Fruit fly (Drosophila melanogaster) whole organism, embryonic: ENCODE measurements around the gene fwe.

Experiments
- ATbp ChIP-seq: fragments of 200-800 bp; sonication (Bioruptor generic); optimal IDR thresholded peaks from 2 replicates; lab custom pipeline; 2017; ENCODE audit warnings: missing biosample characterization, mild to moderate bottlenecking, missing genetic modification characterization, missing genetic modification reagents
- Awh ChIP-seq: fragments of 200-800 bp; sonication (Bioruptor generic); IDR thresholded peaks from 2 replicates; pipeline ENCODE4, ENCODE4 v1.3.6; 2022; ENCODE audit warnings: missing biosample characterization, missing genetic modification characterization
- Bgb ChIP-seq: fragments of 200-800 bp; sonication (Bioruptor generic); IDR thresholded peaks from 2 replicates; pipeline ENCODE4 v1.3.6; 2022; ENCODE audit warnings: missing biosample characterization, missing genetic modification characterization; ENCODE audit not compliant: partially characterized antibody
- BtbVII ChIP-seq: fragments of 200-800 bp; sonication (Bioruptor generic); optimal IDR thresholded peaks from 3 replicates; lab custom pipeline; 2017; ENCODE audit warnings: missing biosample characterization, mild to moderate bottlenecking, missing genetic modification characterization
- CG1024 ChIP-seq: fragments of 200-800 bp; sonication (Bioruptor generic); IDR thresholded peaks from 2 replicates; pipeline ENCODE4 v1.3.6; 2022; ENCODE audit warnings: missing biosample characterization, missing genetic modification characterization
- CG10431 ChIP-seq: fragments of 200-800 bp; sonication (Bioruptor generic); optimal IDR thresholded peaks from 3 replicates; lab custom pipeline; 2018; ENCODE audit warnings: missing biosample characterization, mild to moderate bottlenecking, missing genetic modification characterization
- CG12155 ChIP-seq: fragments of 200-800 bp; sonication (Bioruptor generic); optimal IDR thresholded peaks from 3 replicates; lab custom pipeline; 2016; ENCODE audit warnings: missing biosample characterization, missing genetic modification characterization
- CG16813 ChIP-seq: fragments of 200-800 bp; sonication (Bioruptor generic); IDR thresholded peaks from 3 replicates; pipeline ENCODE4 v1.3.6; 2022; ENCODE audit warnings: missing biosample characterization, missing genetic modification characterization; ENCODE audit not compliant: partially characterized antibody
- CG16815 ChIP-seq: fragments of 200-800 bp; sonication (Bioruptor generic); optimal IDR thresholded peaks from 3 replicates; lab custom pipeline; 2017; ENCODE audit warnings: missing biosample characterization, mild to moderate bottlenecking, missing genetic modification characterization
- CG16863 ChIP-seq: fragments of 200-800 bp; sonication (Bioruptor generic); optimal IDR thresholded peaks from 3 replicates; lab custom pipeline; 2016; ENCODE audit warnings: missing biosample characterization, missing genetic modification characterization
- CG17829 ChIP-seq: fragments of 200-800 bp; optimal IDR thresholded peaks from 2 replicates; lab custom pipeline; 2019; ENCODE audit warnings: missing biosample characterization, mild to moderate bottlenecking, missing genetic modification characterization, moderate library complexity
- CG18599 ChIP-seq: fragments of 200-800 bp; sonication (Bioruptor generic); optimal IDR thresholded peaks from 3 replicates; lab custom pipeline; 2017; ENCODE audit warnings: missing biosample characterization, missing genetic modification characterization, mild to moderate bottlenecking, moderate library complexity, missing genetic modification reagents
- CG2712 ChIP-seq: fragments of 200-800 bp; optimal IDR thresholded peaks from 3 replicates; lab custom pipeline; 2019; ENCODE audit warnings: missing biosample characterization, mild to moderate bottlenecking, missing genetic modification characterization, moderate library complexity
- CG30431 ChIP-seq: fragments of 200-800 bp; sonication (Bioruptor generic); optimal IDR thresholded peaks from 2 replicates; lab custom pipeline; 2017; ENCODE audit warnings: missing biosample characterization, missing genetic modification characterization
- CG3407 ChIP-seq: fragments of 200-800 bp; sonication (Bioruptor generic); optimal IDR thresholded peaks from 2 replicates; lab custom pipeline; 2018; ENCODE audit warnings: missing biosample characterization, mild to moderate bottlenecking, missing genetic modification characterization
- CG4730 ChIP-seq: fragments of 200-800 bp; sonication (Bioruptor generic); IDR thresholded peaks from 2 replicates; pipeline ENCODE4 v1.3.6; 2022; ENCODE audit warnings: missing biosample characterization, missing genetic modification characterization
- CG6272 ChIP-seq: fragments of 200-800 bp; sonication (Bioruptor generic); IDR thresholded peaks from 2 replicates; pipeline ENCODE4 v1.3.6; 2022; ENCODE audit warnings: missing biosample characterization, missing genetic modification characterization
- CG6813 ChIP-seq: fragments of 200-800 bp; sonication (Bioruptor generic); optimal IDR thresholded peaks from 2 replicates; lab custom pipeline; 2017; ENCODE audit warnings: missing biosample characterization, missing genetic modification characterization, mild to moderate bottlenecking, moderate library complexity, missing genetic modification reagents
- CG8089 ChIP-seq: fragments of 200-800 bp; sonication (Bioruptor generic); optimal IDR thresholded peaks from 3 replicates; lab custom pipeline; 2016; ENCODE audit warnings: missing biosample characterization, missing genetic modification characterization
- CoRest ChIP-seq: fragments of 200-800 bp; sonication (Bioruptor generic); optimal IDR thresholded peaks from 3 replicates; lab custom pipeline; 2018; ENCODE audit warnings: missing biosample characterization, mild to moderate bottlenecking, missing genetic modification characterization, moderate library complexity
- D19A ChIP-seq: fragments of 200-800 bp; optimal IDR thresholded peaks from 3 replicates; lab custom pipeline; 2019; ENCODE audit warnings: missing biosample characterization, mild to moderate bottlenecking, missing genetic modification characterization, moderate library complexity
- Doc3 ChIP-seq: fragments of 200-800 bp; sonication (Bioruptor generic); IDR thresholded peaks from 3 replicates; pipeline ENCODE4 v1.3.6; 2022; ENCODE audit warnings: missing biosample characterization, missing genetic modification characterization; ENCODE audit not compliant: partially characterized antibody
- Dp ChIP-seq: fragments of 200-800 bp; sonication (Bioruptor generic); optimal IDR thresholded peaks from 2 replicates; lab custom pipeline; 2018; ENCODE audit warnings: missing biosample characterization, mild to moderate bottlenecking, missing genetic modification characterization, moderate library complexity
- Ets97D ChIP-seq: fragments of 200-800 bp; sonication (Bioruptor generic); optimal IDR thresholded peaks from 3 replicates; lab custom pipeline; 2016; ENCODE audit warnings: missing biosample characterization, missing genetic modification characterization
- H2.0 ChIP-seq: fragments of 200-800 bp; sonication (Bioruptor generic); IDR thresholded peaks from 2 replicates; pipeline ENCODE4 v1.3.6; 2022; ENCODE audit warnings: missing biosample characterization, missing genetic modification characterization
- Hr51 ChIP-seq, 2 experiments: fragments of 200-800 bp; sonication (Bioruptor generic); optimal IDR thresholded peaks; 2 replicates in 1 of 2; 3 replicates in 1 of 2; lab custom pipeline; 2016 to 2018; ENCODE audit warnings: missing biosample characterization in 2 of 2, missing genetic modification characterization in 2 of 2, mild to moderate bottlenecking in 1 of 2, moderate library complexity in 1 of 2
- MESR4 ChIP-seq: fragments of 200-800 bp; sonication (Bioruptor generic); optimal IDR thresholded peaks from 2 replicates; lab custom pipeline; 2018; ENCODE audit warnings: missing biosample characterization, mild to moderate bottlenecking, missing genetic modification characterization, moderate library complexity
- Oaz ChIP-seq: fragments of 200-800 bp; sonication (Bioruptor generic); IDR thresholded peaks from 2 replicates; pipeline ENCODE4 v1.3.6; 2022; ENCODE audit warnings: missing biosample characterization, missing genetic modification characterization
- Optix ChIP-seq: fragments of 200-800 bp; sonication (Bioruptor generic); IDR thresholded peaks from 3 replicates; pipeline ENCODE4 v1.3.6; 2022; ENCODE audit warnings: missing biosample characterization, missing genetic modification characterization
- PHDP ChIP-seq: fragments of 200-800 bp; sonication (Bioruptor generic); optimal IDR thresholded peaks from 3 replicates; lab custom pipeline; 2018; ENCODE audit warnings: missing biosample characterization, mild to moderate bottlenecking, missing genetic modification characterization, moderate library complexity
- Sry-δ ChIP-seq: fragments of 200-800 bp; sonication (Bioruptor generic); optimal IDR thresholded peaks from 2 replicates; lab custom pipeline; 2016; ENCODE audit warnings: missing biosample characterization, missing genetic modification characterization
- Trl ChIP-seq, 3 experiments: fragments of >200 bp in 2 of 3; fragments of 200-800 bp in 1 of 3; sonication (Bioruptor generic) in 1 of 3; optimal IDR thresholded peaks; 2 replicates in 1 of 3; 3 replicates in 2 of 3; lab custom pipeline; 2016 to 2017; ENCODE audit warnings: missing biosample characterization in 1 of 3, missing genetic modification characterization in 1 of 3
- Xbp1 ChIP-seq: fragments of 200-800 bp; sonication (Bioruptor generic); optimal IDR thresholded peaks from 3 replicates; lab custom pipeline; 2016; ENCODE audit warnings: missing biosample characterization, mild to moderate bottlenecking, missing genetic modification characterization
- en ChIP-seq: fragments of 200-800 bp; sonication (Bioruptor generic); optimal IDR thresholded peaks from 2 replicates; lab custom pipeline; 2016; ENCODE audit warnings: missing biosample characterization, missing genetic modification characterization
- fd102C ChIP-seq: fragments of 200-800 bp; sonication (Bioruptor generic); optimal IDR thresholded peaks from 2 replicates; lab custom pipeline; 2018; ENCODE audit warnings: missing biosample characterization, mild to moderate bottlenecking, missing genetic modification characterization, moderate library complexity
- gce ChIP-seq: fragments of 200-800 bp; sonication (Bioruptor generic); IDR thresholded peaks from 3 replicates; pipeline ENCODE4 v1.3.6; 2022; ENCODE audit warnings: missing biosample characterization, missing genetic modification characterization
- grau ChIP-seq: fragments of 200-800 bp; optimal IDR thresholded peaks from 3 replicates; lab custom pipeline; 2019; ENCODE audit warnings: missing biosample characterization, mild to moderate bottlenecking, missing genetic modification characterization, moderate library complexity
- gsb-n ChIP-seq: fragments of 200-800 bp; sonication (Bioruptor generic); optimal IDR thresholded peaks from 3 replicates; lab custom pipeline; 2018; ENCODE audit warnings: missing biosample characterization, mild to moderate bottlenecking, missing genetic modification characterization
- kay ChIP-seq: fragments of 200-800 bp; sonication (Bioruptor generic); optimal IDR thresholded peaks from 2 replicates; lab custom pipeline; 2016; ENCODE audit warnings: missing biosample characterization, missing genetic modification characterization
- nau ChIP-seq: fragments of 200-800 bp; sonication (Bioruptor generic); optimal IDR thresholded peaks from 3 replicates; lab custom pipeline; 2017; ENCODE audit warnings: missing biosample characterization, mild to moderate bottlenecking, missing genetic modification characterization, missing genetic modification reagents
- nmo ChIP-seq: fragments of 200-800 bp; sonication (Bioruptor generic); optimal IDR thresholded peaks from 2 replicates; lab custom pipeline; 2018; ENCODE audit warnings: missing biosample characterization, mild to moderate bottlenecking, missing genetic modification characterization, moderate library complexity
- pros ChIP-seq: fragments of 200-800 bp; sonication (Bioruptor generic); optimal IDR thresholded peaks from 3 replicates; lab custom pipeline; 2019; ENCODE audit warnings: missing biosample characterization, mild to moderate bottlenecking, missing genetic modification characterization, moderate library complexity
- psq ChIP-seq: fragments of 200-800 bp; sonication (Bioruptor generic); optimal IDR thresholded peaks from 2 replicates; lab custom pipeline; 2017; ENCODE audit warnings: missing biosample characterization, missing genetic modification characterization
- pzg ChIP-seq: fragments of 200-800 bp; sonication (Bioruptor generic); optimal IDR thresholded peaks from 3 replicates; lab custom pipeline; 2018; ENCODE audit warnings: missing biosample characterization, mild to moderate bottlenecking, missing genetic modification characterization, moderate library complexity
- sens ChIP-seq: fragments of 200-800 bp; sonication (Bioruptor generic); peaks from one replicate; lab custom pipeline; 2016; ENCODE audit warnings: missing biosample characterization, missing genetic modification characterization
- tgo ChIP-seq: fragments of 200-800 bp; sonication (Bioruptor generic); IDR thresholded peaks from 3 replicates; pipeline ENCODE4 v1.3.6; 2022; ENCODE audit warnings: missing biosample characterization, missing genetic modification characterization
- tup ChIP-seq: fragments of 200-800 bp; sonication (Bioruptor generic); optimal IDR thresholded peaks from 2 replicates; lab custom pipeline; 2016; ENCODE audit warnings: missing biosample characterization, mild to moderate bottlenecking, missing genetic modification characterization, moderate library complexity
- tx ChIP-seq: fragments of 200-800 bp; sonication (Bioruptor generic); optimal IDR thresholded peaks from 2 replicates; lab custom pipeline; 2016; ENCODE audit warnings: missing biosample characterization, missing genetic modification characterization
- z ChIP-seq: fragments of 200-800 bp; sonication (Bioruptor generic); IDR thresholded peaks from 3 replicates; pipeline ENCODE4 v1.3.6; 2022; ENCODE audit warnings: missing biosample characterization, missing genetic modification characterization

The fwe gene

dm6 chr3L:15825493-15826209, 9.4 kb upstream of the fwe start (continued):
- TF ChIP-seq CG6813 (GFP tag; lab: Kevin White, UChicago) (no peak), nmo (no peak), BtbVII (GFP tag; lab: Kevin White, UChicago) (peak; percentile 35), tx (GFP tag; lab: Kevin White, UChicago) (no peak), CG30431 (GFP tag; lab: Kevin White, UChicago) (no peak), grau (tag; lab: Kevin White, UChicago) (no peak), pros (GFP tag; lab: Kevin White, UChicago) (no peak), CG17829 (tag; lab: Kevin White, UChicago) (peak; percentile 26), CG12155 (GFP tag; lab: Kevin White, UChicago) (no peak), psq (GFP tag; lab: Kevin White, UChicago) (no peak), CG2712 (tag; lab: Kevin White, UChicago) (peak; percentile 20), CG8089 (GFP tag; lab: Kevin White, UChicago) (no peak), CG6272 (GFP tag; lab: Robert Waterston, UW) (no peak), nau (GFP tag; lab: Kevin White, UChicago) (peak; percentile 14), z (GFP tag; lab: Robert Waterston, UW) (peak; percentile 83; the same call in 2 of the 3 replicates), CG3407 (peak; percentile 19), fd102C (no peak), CG16863 (GFP tag; lab: Kevin White, UChicago) (no peak), Ets97D (GFP tag; lab: Kevin White, UChicago) (no peak), tup (GFP tag; lab: Kevin White, UChicago) (no peak), gce (no peak), kay (GFP tag; lab: Kevin White, UChicago) (no peak), CG16813 (no peak), CG4730 (no peak), ATbp (GFP tag; lab: Kevin White, UChicago) (peak; percentile 21), Bgb (no peak; the same call in 1 of the 2 replicates), Dp (GFP tag; lab: Kevin White, UChicago) (no peak), PHDP (tag; lab: Kevin White, UChicago) (peak; percentile 39), CoRest (tag; lab: Kevin White, UChicago) (no peak), pzg (GFP tag; lab: Kevin White, UChicago) (no peak), D19A (tag; lab: Kevin White, UChicago) (no peak), Sry-δ (GFP tag; lab: Kevin White, UChicago) (no peak), CG16815 (GFP tag; lab: Kevin White, UChicago) (no peak), CG1024 (GFP tag; lab: Robert Waterston, UW) (no peak), Hr51 (GFP tag; optimal IDR thresholded peaks at IDR 0.05; lab: Kevin White, UChicago) (peak in 1 of 2 experiments; percentile 26), Xbp1 (GFP tag; lab: Kevin White, UChicago) (no peak), CG10431 (no peak), Oaz (GFP tag; lab: Robert Waterston, UW) (no peak), Optix (GFP tag; lab: Robert Waterston, UW) (no peak), Doc3 (no peak), CG18599 (GFP tag; lab: Kevin White, UChicago) (peak; percentile 68), tgo (no peak), H2.0 (GFP tag; lab: Robert Waterston, UW) (no peak), Awh (GFP tag; lab: Robert Waterston, UW) (no peak; the same call in 1 of the 2 replicates), Trl (optimal IDR thresholded peaks at IDR 0.05; lab: Kevin White, UChicago) (peak; percentile 81 to 94), Trl (GFP tag; optimal IDR thresholded peaks at IDR 0.05; lab: Kevin White, UChicago) (peak; percentile 26), sens (GFP tag; lab: Kevin White, UChicago) (peak; percentile 52), MESR4 (GFP tag; lab: Kevin White, UChicago) (no peak), en (GFP tag; lab: Kevin White, UChicago) (no peak), gsb-n (peak; percentile 53)
